Worm (Caenorhabditis elegans): ENCODE results near the gene F52E1.3.
A peak's percentile ranks its signal among the peaks of the same experiment; 100 is the strongest.

Gene F52E1.3

ce11 chrV:8444357-8444856 lies 49.8 kb downstream of the F52E1.3 start, which contains the start of gene lmd-3:
TSS of gene lmd-3 (minus strand) at chrV:8444806.
- TF ChIP-seq nhr-67 (tag; optimal IDR thresholded peaks at IDR 0.05) (no peak), nhr-237 (tag; optimal IDR thresholded peaks at IDR 0.05) (no peak), tbx-2 (tag; optimal IDR thresholded peaks at IDR 0.05) (no peak), nhr-76 (tag; optimal IDR thresholded peaks at IDR 0.05) (no peak), pqm-1 (tag; optimal IDR thresholded peaks at IDR 0.05) (no peak), nhr-12 (tag; optimal IDR thresholded peaks at IDR 0.05) (no peak), skn-1 (tag; optimal IDR thresholded peaks at IDR 0.05) (no peak), lin-39 (tag; optimal IDR thresholded peaks at IDR 0.05) (no peak), zag-1 (tag; optimal IDR thresholded peaks at IDR 0.05) (no peak), elt-2 (tag; optimal IDR thresholded peaks at IDR 0.05) (no peak)

ce11 chrV:8445636-8446035 lies 51.0 kb downstream of the F52E1.3 start:
- TF ChIP-seq nhr-11 (tag; optimal IDR thresholded peaks at IDR 0.05) (no peak), ZK546.5 (tag; optimal IDR thresholded peaks at IDR 0.05) (no peak), mml-1 (tag; optimal IDR thresholded peaks at IDR 0.05) (no peak), snpc-4 (tag; optimal IDR thresholded peaks at IDR 0.05) (peak; percentile 24), unc-62 (GFP tag; optimal IDR thresholded peaks at IDR 0.05) (no peak), mdl-1 (tag; optimal IDR thresholded peaks at IDR 0.05) (no peak), eor-1 (tag; optimal IDR thresholded peaks at IDR 0.05) (no peak), nhr-23 (tag; optimal IDR thresholded peaks at IDR 0.05) (peak; percentile 71), ceh-28 (tag; optimal IDR thresholded peaks at IDR 0.05) (peak; percentile 70), elt-1 (tag; optimal IDR thresholded peaks at IDR 0.05) (no peak), tbx-2 (tag; optimal IDR thresholded peaks at IDR 0.05) (no peak), nhr-43 (tag; optimal IDR thresholded peaks at IDR 0.05; ENCODE audit: poor library complexity, severe bottlenecking) (peak; percentile 19), nhr-25 (tag; optimal IDR thresholded peaks at IDR 0.05) (peak; percentile 52), nhr-28 (tag; optimal IDR thresholded peaks at IDR 0.05) (no peak), jun-1 (tag; optimal IDR thresholded peaks at IDR 0.05) (no peak), egl-5 (tag; optimal IDR thresholded peaks at IDR 0.05) (no peak), pqm-1 (tag; optimal IDR thresholded peaks at IDR 0.05) (peak; percentile 60), elt-2 (tag; optimal IDR thresholded peaks at IDR 0.05) (peak; percentile 62), aly-2 (tag; optimal IDR thresholded peaks at IDR 0.05) (no peak), pha-4 (tag; optimal IDR thresholded peaks at IDR 0.05) (peak; percentile 97), elt-3 (tag; optimal IDR thresholded peaks at IDR 0.05) (no peak), egl-27 (tag; optimal IDR thresholded peaks at IDR 0.05) (peak; percentile 62), ztf-4 (tag; optimal IDR thresholded peaks at IDR 0.05) (no peak), nhr-67 (tag; optimal IDR thresholded peaks at IDR 0.05) (no peak), ceh-82 (tag; optimal IDR thresholded peaks at IDR 0.05) (no peak), nfya-1 (tag; optimal IDR thresholded peaks at IDR 0.05; ENCODE audit: insufficient read depth) (peak; percentile 18), R02D3.7 (tag; optimal IDR thresholded peaks at IDR 0.05) (no peak), fkh-10 (GFP tag; optimal IDR thresholded peaks at IDR 0.05) (no peak)
